Fruit fly (Drosophila melanogaster) whole organism, embryonic: ENCODE results near the gene f-cup.

Source experiments
- CG10366 ChIP-seq: fragments of 200-800 bp; sonication (Bioruptor generic); IDR thresholded peaks from 2 replicates; pipeline ENCODE4 v1.3.6; 2022; ENCODE audit warnings: missing biosample characterization, missing genetic modification characterization
- CG12236 ChIP-seq: fragments of 200-800 bp; sonication (Bioruptor generic); optimal IDR thresholded peaks from 2 replicates; lab custom pipeline; 2016; ENCODE audit warnings: missing biosample characterization, missing genetic modification characterization
- CG13424 ChIP-seq: fragments of 200-800 bp; sonication (Bioruptor generic); optimal IDR thresholded peaks from 2 replicates; lab custom pipeline; 2019; ENCODE audit warnings: missing biosample characterization, mild to moderate bottlenecking, missing genetic modification characterization, moderate library complexity
- CG15073 ChIP-seq: fragments of 200-800 bp; sonication (Bioruptor generic); optimal IDR thresholded peaks from 2 replicates; lab custom pipeline; 2016; ENCODE audit warnings: missing biosample characterization, missing genetic modification characterization
- CG15696 ChIP-seq: fragments of 200-800 bp; sonication (Bioruptor generic); optimal IDR thresholded peaks from 2 replicates; lab custom pipeline; 2019; ENCODE audit warnings: missing biosample characterization, mild to moderate bottlenecking, missing genetic modification characterization, moderate library complexity
- CG1602 ChIP-seq: fragments of 200-800 bp; sonication (Bioruptor generic); optimal IDR thresholded peaks from 3 replicates; lab custom pipeline; 2016; ENCODE audit warnings: missing biosample characterization, missing genetic modification characterization
- CG16815 ChIP-seq: fragments of 200-800 bp; sonication (Bioruptor generic); optimal IDR thresholded peaks from 3 replicates; lab custom pipeline; 2017; ENCODE audit warnings: missing biosample characterization, mild to moderate bottlenecking, missing genetic modification characterization
- CG18011 ChIP-seq: fragments of 200-800 bp; sonication (Bioruptor generic); optimal IDR thresholded peaks from 2 replicates; lab custom pipeline; 2017; ENCODE audit warnings: missing biosample characterization, missing genetic modification characterization, mild to moderate bottlenecking, moderate library complexity, missing genotype
- CG18476 ChIP-seq: fragments of 200-800 bp; sonication (Bioruptor generic); optimal IDR thresholded peaks from 2 replicates; lab custom pipeline; 2016; ENCODE audit warnings: missing biosample characterization, mild to moderate bottlenecking, missing genetic modification characterization
- CG18599 ChIP-seq: fragments of 200-800 bp; sonication (Bioruptor generic); optimal IDR thresholded peaks from 3 replicates; lab custom pipeline; 2017; ENCODE audit warnings: missing biosample characterization, missing genetic modification characterization, mild to moderate bottlenecking, moderate library complexity, missing genetic modification reagents
- CG30403 ChIP-seq: fragments of 200-800 bp; sonication (Bioruptor generic); optimal IDR thresholded peaks from 3 replicates; lab custom pipeline; 2016; ENCODE audit warnings: missing biosample characterization, missing genetic modification characterization
- CG34376 ChIP-seq: fragments of 200-800 bp; sonication (Bioruptor generic); optimal IDR thresholded peaks from 2 replicates; lab custom pipeline; 2018; ENCODE audit warnings: missing biosample characterization, mild to moderate bottlenecking, missing genetic modification characterization
- CG3847 ChIP-seq: fragments of 200-800 bp; sonication (Bioruptor generic); IDR thresholded peaks from 2 replicates; pipeline ENCODE4 v1.3.6; 2022; ENCODE audit warnings: missing biosample characterization, missing genetic modification characterization
- CG4328 ChIP-seq: fragments of 200-800 bp; sonication (Bioruptor generic); optimal IDR thresholded peaks from 3 replicates; lab custom pipeline; 2017; ENCODE audit warnings: missing biosample characterization, missing genetic modification reagents, missing genetic modification characterization
- CG4730 ChIP-seq: fragments of 200-800 bp; sonication (Bioruptor generic); IDR thresholded peaks from 2 replicates; pipeline ENCODE4 v1.3.6; 2022; ENCODE audit warnings: missing biosample characterization, missing genetic modification characterization
- CG7745 ChIP-seq: fragments of 200-800 bp; sonication (Bioruptor generic); optimal IDR thresholded peaks from 2 replicates; lab custom pipeline; 2018; ENCODE audit warnings: missing biosample characterization, mild to moderate bottlenecking, missing genetic modification characterization, moderate library complexity
- CG7987 ChIP-seq: fragments of 200-800 bp; sonication (Bioruptor generic); optimal IDR thresholded peaks from 2 replicates; lab custom pipeline; 2018; ENCODE audit warnings: missing biosample characterization, mild to moderate bottlenecking, missing genetic modification characterization, moderate library complexity
- CG9817 ChIP-seq: fragments of 200-800 bp; sonication (Bioruptor generic); optimal IDR thresholded peaks from 2 replicates; lab custom pipeline; 2018; ENCODE audit warnings: missing biosample characterization, mild to moderate bottlenecking, missing genetic modification characterization, moderate library complexity
- D19B ChIP-seq: fragments of 200-800 bp; sonication (Bioruptor generic); optimal IDR thresholded peaks from 2 replicates; lab custom pipeline; 2017; ENCODE audit warnings: missing biosample characterization, mild to moderate bottlenecking, missing genetic modification characterization
- Dek ChIP-seq: fragments of 200-800 bp; sonication (Bioruptor generic); optimal IDR thresholded peaks from 3 replicates; lab custom pipeline; 2019; ENCODE audit warnings: missing biosample characterization, mild to moderate bottlenecking, missing genetic modification characterization, moderate library complexity
- Fer3 ChIP-seq: fragments of 200-800 bp; sonication (Bioruptor generic); optimal IDR thresholded peaks from 2 replicates; lab custom pipeline; 2018; ENCODE audit warnings: missing biosample characterization, mild to moderate bottlenecking, missing genetic modification characterization, moderate library complexity
- GATAe ChIP-seq: fragments of 200-800 bp; sonication (Bioruptor generic); conservative IDR thresholded peaks from 2 replicates; pipeline ENCODE4 v1.3.6; 2022; ENCODE audit warnings: missing biosample characterization, missing genetic modification characterization
- Gsc ChIP-seq: fragments of 200-800 bp; sonication (Bioruptor generic); IDR thresholded peaks from 2 replicates; pipeline ENCODE4 v1.3.6; 2022; ENCODE audit warnings: missing biosample characterization, missing genetic modification characterization
- HHEX ChIP-seq: fragments of 200-800 bp; sonication (Bioruptor generic); optimal IDR thresholded peaks from 3 replicates; lab custom pipeline; 2017; ENCODE audit warnings: missing biosample characterization, mild to moderate bottlenecking, missing genetic modification characterization, missing genetic modification reagents
- HLHmδ ChIP-seq: fragments of 200-800 bp; sonication (Bioruptor generic); optimal IDR thresholded peaks from 2 replicates; lab custom pipeline; 2018; ENCODE audit warnings: missing biosample characterization, mild to moderate bottlenecking, missing genetic modification characterization, moderate library complexity
- Hmx ChIP-seq: fragments of 200-800 bp; sonication (Bioruptor generic); optimal IDR thresholded peaks from 2 replicates; lab custom pipeline; 2016; ENCODE audit warnings: missing biosample characterization, missing genetic modification characterization
- Hr3 ChIP-seq: fragments of 200-800 bp; sonication (Bioruptor generic); optimal IDR thresholded peaks from 3 replicates; lab custom pipeline; 2016; ENCODE audit warnings: missing biosample characterization, missing genetic modification characterization
- Oli ChIP-seq: fragments of 200-800 bp; sonication (Bioruptor generic); optimal IDR thresholded peaks from 2 replicates; lab custom pipeline; 2018; ENCODE audit warnings: missing biosample characterization, mild to moderate bottlenecking, missing genetic modification characterization, moderate library complexity
- YL-1 ChIP-seq: fragments of 200-800 bp; sonication (Bioruptor generic); optimal IDR thresholded peaks from 3 replicates; lab custom pipeline; 2017; ENCODE audit warnings: missing biosample characterization, mild to moderate bottlenecking, missing genetic modification characterization
- ab ChIP-seq: fragments of 200-800 bp; sonication (Bioruptor generic); optimal IDR thresholded peaks from 2 replicates; lab custom pipeline; 2016; ENCODE audit warnings: missing biosample characterization, missing genetic modification characterization
- amos ChIP-seq: fragments of 200-800 bp; sonication (Bioruptor generic); IDR thresholded peaks from 2 replicates; pipeline ENCODE4 v1.3.6; 2022; ENCODE audit warnings: missing biosample characterization, missing genetic modification characterization; ENCODE audit not compliant: partially characterized antibody
- az2 ChIP-seq: fragments of 200-800 bp; sonication (Bioruptor generic); optimal IDR thresholded peaks from 3 replicates; lab custom pipeline; 2016; ENCODE audit warnings: missing biosample characterization, missing genetic modification characterization
- bab2 ChIP-seq: fragments of 200-800 bp; sonication (Bioruptor generic); optimal IDR thresholded peaks from 2 replicates; lab custom pipeline; 2016; ENCODE audit warnings: missing biosample characterization, missing genetic modification characterization
- cato ChIP-seq: fragments of 200-800 bp; sonication (Bioruptor generic); optimal IDR thresholded peaks from 2 replicates; lab custom pipeline; 2016; ENCODE audit warnings: missing biosample characterization, missing genetic modification characterization, borderline replicate concordance
- chif ChIP-seq, 2 experiments: fragments of 200-800 bp; sonication (Bioruptor generic); optimal IDR thresholded peaks; 3 replicates each; lab custom pipeline; 2016; ENCODE audit warnings: missing biosample characterization in 2 of 2, missing genetic modification characterization in 2 of 2
- cwo ChIP-seq: fragments of 200-800 bp; sonication (Bioruptor generic); optimal IDR thresholded peaks from 3 replicates; lab custom pipeline; 2017; ENCODE audit warnings: missing biosample characterization, missing genetic modification characterization, mild to moderate bottlenecking, moderate library complexity, missing genetic modification reagents
- dm ChIP-seq: fragments of 200-800 bp; sonication (Bioruptor generic); optimal IDR thresholded peaks from 3 replicates; lab custom pipeline; 2016; ENCODE audit warnings: missing biosample characterization, missing genetic modification characterization
- ems ChIP-seq: fragments of 200-800 bp; sonication (Bioruptor generic); optimal IDR thresholded peaks from 3 replicates; lab custom pipeline; 2016; ENCODE audit warnings: missing biosample characterization, missing genetic modification characterization
- eyg ChIP-seq: fragments of 200-800 bp; sonication (Bioruptor generic); optimal IDR thresholded peaks from 3 replicates; lab custom pipeline; 2016; ENCODE audit warnings: missing biosample characterization, missing genetic modification characterization
- inv ChIP-seq: fragments of 200-800 bp; sonication (Bioruptor generic); IDR thresholded peaks from 2 replicates; pipeline ENCODE4 v1.3.6; 2022; ENCODE audit warnings: missing biosample characterization, missing genetic modification characterization; ENCODE audit not compliant: partially characterized antibody
- jing ChIP-seq: fragments of 200-800 bp; sonication (Bioruptor generic); optimal IDR thresholded peaks from 2 replicates; lab custom pipeline; 2018; ENCODE audit warnings: missing biosample characterization, mild to moderate bottlenecking, missing genetic modification characterization
- jumu ChIP-seq: fragments of 200-800 bp; sonication (Bioruptor generic); optimal IDR thresholded peaks from 3 replicates; lab custom pipeline; 2016; ENCODE audit warnings: missing biosample characterization, missing genetic modification characterization
- knrl ChIP-seq: fragments of 200-800 bp; sonication (Bioruptor generic); IDR thresholded peaks from 3 replicates; pipeline ENCODE4 v1.3.6; 2022; ENCODE audit warnings: missing biosample characterization, missing genetic modification characterization; ENCODE audit not compliant: partially characterized antibody
- pho ChIP-seq: fragments of 200-800 bp; sonication (Bioruptor generic); optimal IDR thresholded peaks from 2 replicates; lab custom pipeline; 2016; ENCODE audit warnings: missing biosample characterization, missing genetic modification characterization
- phol ChIP-seq: fragments of 200-800 bp; sonication (Bioruptor generic); optimal IDR thresholded peaks from 3 replicates; lab custom pipeline; 2018; ENCODE audit warnings: missing biosample characterization, mild to moderate bottlenecking, missing genetic modification characterization, moderate library complexity
- pnt ChIP-seq: fragments of 200-800 bp; sonication (Bioruptor generic); optimal IDR thresholded peaks from 3 replicates; lab custom pipeline; 2016; ENCODE audit warnings: missing biosample characterization, missing genetic modification characterization
- sc ChIP-seq, 3 experiments: fragments of >200 bp in 2 of 3; fragments of 200-800 bp in 1 of 3; sonication (Bioruptor generic) in 1 of 3; optimal IDR thresholded peaks; 2 replicates in 2 of 3; 3 replicates in 1 of 3; lab custom pipeline; 2017; ENCODE audit warnings: mild to moderate bottlenecking in 1 of 3, missing biosample characterization in 1 of 3, missing genetic modification characterization in 1 of 3, missing genetic modification reagents in 1 of 3
- tio ChIP-seq: fragments of 200-800 bp; sonication (Bioruptor generic); optimal IDR thresholded peaks from 2 replicates; lab custom pipeline; 2017; ENCODE audit warnings: missing biosample characterization, missing genetic modification characterization, inconsistent platforms
- vvl ChIP-seq: fragments of 200-800 bp; sonication (Bioruptor generic); IDR thresholded peaks from 2 replicates; pipeline ENCODE4 v1.3.6; 2022; ENCODE audit warnings: missing biosample characterization, missing genetic modification characterization
- z ChIP-seq: fragments of 200-800 bp; sonication (Bioruptor generic); IDR thresholded peaks from 3 replicates; pipeline ENCODE4 v1.3.6; 2022; ENCODE audit warnings: missing biosample characterization, missing genetic modification characterization

f-cup gene

DNA sequence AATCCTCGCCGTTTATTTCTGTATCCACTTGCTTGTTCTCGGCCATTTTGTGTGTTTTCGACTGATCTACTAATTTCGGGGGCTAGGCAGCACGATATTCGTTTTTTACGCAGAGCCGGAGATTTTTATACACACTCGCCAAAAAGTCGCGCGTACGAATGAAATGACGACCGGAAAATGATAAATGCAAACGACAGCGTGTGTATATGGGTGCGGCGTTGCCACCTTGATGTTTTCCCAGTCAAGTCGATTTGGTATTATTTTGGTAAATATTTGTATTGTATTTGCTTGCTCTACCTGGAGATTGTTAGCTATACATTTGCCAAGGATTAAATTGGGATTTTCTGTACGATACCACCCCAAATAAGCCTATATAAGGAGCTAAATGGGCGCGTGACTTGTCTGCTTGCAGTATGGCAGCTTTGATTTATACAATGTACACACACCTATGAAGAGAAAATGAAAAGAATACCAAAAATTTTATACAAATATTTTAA is 54.7 kb downstream of the f-cup start, which contains the start of gene sqd (continued):
- TF ChIP-seq bab2 (peak; percentile 3), jing (no peak), Hr3 (no peak), CG30403 (GFP tag; lab: Kevin White, UChicago) (peak; percentile 40), Fer3 (peak; percentile 56), CG18476 (peak; percentile 6), phol (tag; lab: Kevin White, UChicago) (peak; percentile 78), Gsc (GFP tag; lab: Robert Waterston, UW) (no peak), YL-1 (GFP tag; lab: Kevin White, UChicago) (peak; percentile 74), CG10366 (GFP tag; lab: Robert Waterston, UW) (no peak), Oli (tag; lab: Kevin White, UChicago) (peak; percentile 35), ab (GFP tag; lab: Kevin White, UChicago) (no peak), CG9817 (peak; percentile 39), vvl (GFP tag; lab: Robert Waterston, UW) (peak; percentile 53), jumu (GFP tag; lab: Kevin White, UChicago) (no peak), cwo (GFP tag; lab: Kevin White, UChicago) (no peak), GATAe (GFP tag; lab: Robert Waterston, UW) (no peak), pnt (GFP tag; lab: Kevin White, UChicago) (no peak), CG7987 (GFP tag; lab: Kevin White, UChicago) (peak; percentile 32), CG34376 (GFP tag; lab: Kevin White, UChicago) (peak; percentile 54), CG7745 (no peak), CG16815 (no peak), CG15696 (tag; lab: Kevin White, UChicago) (peak; percentile 32), CG3847 (GFP tag; lab: Robert Waterston, UW) (peak; percentile 72), CG18011 (GFP tag; lab: Kevin White, UChicago) (peak; percentile 58), z (GFP tag; lab: Robert Waterston, UW) (no peak), Dek (no peak), cato (GFP tag; lab: Kevin White, UChicago) (peak; percentile 34), pho (GFP tag; lab: Kevin White, UChicago) (peak; percentile 12), amos (GFP tag; lab: Robert Waterston, UW) (no peak), CG15073 (GFP tag; lab: Kevin White, UChicago) (no peak), ems (peak; percentile 49), tio (GFP tag; lab: Kevin White, UChicago) (no peak), D19B (peak; percentile 13), eyg (no peak), CG4328 (GFP tag; lab: Kevin White, UChicago) (peak; percentile 38), sc (optimal IDR thresholded peaks at IDR 0.05; lab: Kevin White, UChicago) (no peak), sc (GFP tag; optimal IDR thresholded peaks at IDR 0.05; lab: Kevin White, UChicago) (peak; percentile 3), chif (GFP tag; optimal IDR thresholded peaks at IDR 0.05; lab: Kevin White, UChicago) (peak; percentile 16 to 26), az2 (peak; percentile 9), dm (peak; percentile 43), Hmx (GFP tag; lab: Kevin White, UChicago) (no peak), CG12236 (GFP tag; lab: Kevin White, UChicago) (peak; percentile 27), CG18599 (GFP tag; lab: Kevin White, UChicago) (peak; percentile 62), knrl (GFP tag; lab: Robert Waterston, UW) (no peak), CG1602 (GFP tag; lab: Kevin White, UChicago) (no peak), HHEX (GFP tag; lab: Kevin White, UChicago) (peak; percentile 42), HLHmδ (GFP tag; lab: Kevin White, UChicago) (peak; percentile 8), inv (no peak), CG4730 (GFP tag; lab: Robert Waterston, UW) (no peak), CG13424 (tag; lab: Kevin White, UChicago) (peak; percentile 40)
